Worm (Caenorhabditis elegans) whole organism, midembryonic: Measurements from ENCODE around the gene kcc-1.

Experiments used
- klf-2 ChIP-seq: fragments of 200-800 bp; sonication (Bioruptor generic); conservative IDR thresholded peaks from 2 replicates; pipeline ENCODE4 v1.3.6; 2022; ENCODE audit warnings: missing genetic modification reagents, missing genetic modification characterization, missing compliant biosample characterization
- tab-1 ChIP-seq: fragments of 200-800 bp; sonication (Bioruptor generic); IDR thresholded peaks from 2 replicates; pipeline ENCODE4 v1.3.6; 2022; ENCODE audit warnings: missing genetic modification characterization, missing compliant biosample characterization

- TF ChIP-seq tab-1 (GFP tag; lab: Robert Waterston, UW), result no peak
- TF ChIP-seq klf-2 (GFP tag; lab: Robert Waterston, UW), result no peak
Measured at ce11 chrIV:7196853-7197252, 9.2 kb upstream of the kcc-1 start, which contains the start of gene unc-8.
